Fruit fly (Drosophila melanogaster) whole organism, larva: ENCODE results near the gene CG42824.

Source experiments
- noc ChIP-seq: fragments of 200-800 bp; sonication (Bioruptor generic); optimal IDR thresholded peaks from 3 replicates; lab custom pipeline; 2019; ENCODE audit warnings: missing biosample characterization, mild to moderate bottlenecking, missing genetic modification characterization, moderate library complexity

Gene CG42824

dm6 chr3R:17385329-17386019 lies 20.8 kb downstream of the CG42824 start:
- no peak for TF ChIP-seq noc (tag; lab: Kevin White, UChicago)

- TF ChIP-seq noc (tag; lab: Kevin White, UChicago), result no peak
These were observed 24.4 kb downstream of the CG42824 start for dm6 chr3R:17381916-17382315.

DNA sequence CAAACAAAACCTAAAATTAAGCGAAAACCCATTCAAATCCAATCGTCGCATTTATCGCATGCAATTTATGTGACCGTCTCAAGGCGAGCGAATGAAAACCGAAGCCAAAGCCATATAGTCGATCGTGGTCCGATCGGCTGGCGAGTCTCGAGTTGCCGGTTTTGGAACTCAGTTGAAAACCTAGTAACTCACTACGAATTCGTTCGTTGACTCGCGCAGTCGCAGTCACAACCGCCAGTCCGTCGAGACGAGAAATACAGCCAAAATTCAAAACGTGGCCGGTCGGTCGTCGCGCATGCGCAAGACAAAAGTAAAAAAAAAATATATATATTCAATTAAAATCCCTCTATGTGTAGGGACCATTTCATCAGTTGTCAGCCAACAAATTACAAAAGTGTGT lies 26.6 kb downstream of the CG42824 start, which contains the start of gene lute:
Gene lute, plus strand, starts transcription at position 203 of the 400 bp plus-strand sequence.
- TF ChIP-seq noc (tag; lab: Kevin White, UChicago), result no peak

DNA sequence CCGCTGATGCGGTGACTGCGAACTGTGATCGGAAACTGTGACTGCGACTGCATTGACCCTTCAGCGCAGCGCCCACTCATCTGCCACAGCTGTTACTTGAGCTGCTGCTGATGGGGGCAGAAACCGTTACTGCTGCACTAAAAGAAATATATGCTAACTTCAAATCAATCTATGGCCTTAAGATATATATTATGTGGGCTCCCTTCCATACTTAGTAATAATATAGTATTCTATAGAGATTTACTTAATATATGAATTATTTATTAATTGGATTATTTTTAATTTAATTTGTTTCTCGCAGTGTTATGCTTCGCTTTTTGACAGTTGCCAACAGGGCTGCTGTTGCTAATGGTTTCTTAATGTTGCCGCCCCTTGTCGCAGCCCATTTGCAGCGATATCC lies 27.3 kb downstream of the CG42824 start:
- TF ChIP-seq noc (tag; lab: Kevin White, UChicago), result no peak

DNA sequence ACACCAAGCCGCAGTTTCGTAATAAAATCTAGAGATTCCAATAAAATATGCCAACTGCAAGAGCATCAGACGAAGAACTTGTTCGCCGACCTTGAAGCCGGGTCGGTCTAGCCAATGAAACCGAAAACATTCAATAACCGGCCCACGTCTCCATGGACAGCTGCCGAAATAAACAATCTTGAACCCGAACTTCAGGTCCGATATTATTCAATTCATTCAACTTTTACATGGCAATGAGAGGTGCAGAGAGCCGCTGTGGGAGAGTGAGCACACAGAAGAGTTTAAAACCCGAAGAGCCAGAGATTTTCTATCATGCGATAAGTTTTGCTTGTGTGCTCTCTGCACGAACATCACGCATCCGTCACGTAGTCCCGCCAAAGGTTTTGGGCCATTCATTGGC lies 28.8 kb downstream of the CG42824 start:
- no peak for TF ChIP-seq noc (tag; lab: Kevin White, UChicago)

dm6 chr3R:17371094-17371493 lies 35.2 kb downstream of the CG42824 start:
- no peak for TF ChIP-seq noc (tag; lab: Kevin White, UChicago)

- no peak for TF ChIP-seq noc (tag; lab: Kevin White, UChicago)
These were observed 40.3 kb downstream of the CG42824 start, which contains the start of gene beat-IIa for dm6 chr3R:17366023-17366422. beat-IIa (minus strand) TSS chr3R:17366119.

dm6 chr3R:17359370-17359769 lies 46.9 kb downstream of the CG42824 start:
- no peak for TF ChIP-seq noc (tag; lab: Kevin White, UChicago)
